Fruit fly (Drosophila melanogaster): Measurements from ENCODE around the gene Adss.

Gene Adss

dm6 chr3R:20818689-20819088, 11.7 kb downstream of the Adss start, which contains the start of gene CG17270 (continued):
- no peak for TF ChIP-seq maf-S (GFP tag; optimal IDR thresholded peaks at IDR 0.05)
- no peak for TF ChIP-seq CG17612 (GFP tag; IDR thresholded peaks at IDR 0.05)

- TF ChIP-seq en (GFP tag; optimal IDR thresholded peaks at IDR 0.05) (no peak), dmrt11E (tag; optimal IDR thresholded peaks at IDR 0.05) (no peak), zfh1 (GFP tag; IDR thresholded peaks at IDR 0.05) (no peak), CG3726 (GFP tag; IDR thresholded peaks at IDR 0.05) (no peak), CG3163 (GFP tag; optimal IDR thresholded peaks at IDR 0.05) (no peak), her (GFP tag; optimal IDR thresholded peaks at IDR 0.05) (no peak), Med (GFP tag) (peak; percentile 57), toy (GFP tag; IDR thresholded peaks at IDR 0.05) (no peak), CG2120 (GFP tag; optimal IDR thresholded peaks at IDR 0.05) (no peak), Stat92E (GFP tag; optimal IDR thresholded peaks at IDR 0.05) (no peak), gsb (GFP tag; IDR thresholded peaks at IDR 0.05) (no peak), ATbp (GFP tag; optimal IDR thresholded peaks at IDR 0.05) (no peak), lov (optimal IDR thresholded peaks at IDR 0.05) (no peak), lov (GFP tag; IDR thresholded peaks at IDR 0.05) (0 out of 3 replicates have a peak, but pooled peaks have one; percentile 14), CG17829 (tag; optimal IDR thresholded peaks at IDR 0.05) (no peak), sr (GFP tag; IDR thresholded peaks at IDR 0.05) (no peak), CG13894 (tag; optimal IDR thresholded peaks at IDR 0.05) (no peak), CG32532 (GFP tag; IDR thresholded peaks at IDR 0.05) (no peak), caup (GFP tag; optimal IDR thresholded peaks at IDR 0.05; ENCODE audit: severe bottlenecking) (no peak), MESR4 (GFP tag; optimal IDR thresholded peaks at IDR 0.05) (no peak), CG34376 (GFP tag; optimal IDR thresholded peaks at IDR 0.05) (no peak), Myb (GFP tag; optimal IDR thresholded peaks at IDR 0.05) (no peak), chinmo (GFP tag; IDR thresholded peaks at IDR 0.05; ENCODE audit: partially characterized antibody) (0 out of 4 replicates have a peak, but pooled peaks have one; percentile 56), Sox102F (GFP tag; optimal IDR thresholded peaks at IDR 0.05) (no peak), Fer2 (tag; optimal IDR thresholded peaks at IDR 0.05) (no peak), CG14050 (GFP tag; IDR thresholded peaks at IDR 0.05) (no peak), Camta (GFP tag; optimal IDR thresholded peaks at IDR 0.05) (no peak), Antp (GFP tag; optimal IDR thresholded peaks at IDR 0.05) (no peak), Mes4 (GFP tag; optimal IDR thresholded peaks at IDR 0.05) (no peak), MBD-R2 (GFP tag; IDR thresholded peaks at IDR 0.05) (peak; percentile 53), slou (GFP tag; optimal IDR thresholded peaks at IDR 0.05) (no peak), ci (GFP tag; IDR thresholded peaks at IDR 0.05) (no peak), CG6791 (GFP tag; IDR thresholded peaks at IDR 0.05; ENCODE audit: partially characterized antibody) (0 out of 3 replicates have a peak, but pooled peaks have one; percentile 7), Gug (GFP tag; IDR thresholded peaks at IDR 0.05) (no peak), CG3065 (GFP tag; optimal IDR thresholded peaks at IDR 0.05) (no peak), dm (GFP tag; optimal IDR thresholded peaks at IDR 0.05) (no peak), sug (tag; optimal IDR thresholded peaks at IDR 0.05) (no peak), CG10979 (tag; optimal IDR thresholded peaks at IDR 0.05) (no peak), CG18619 (GFP tag; optimal IDR thresholded peaks at IDR 0.05) (no peak), onecut (GFP tag; IDR thresholded peaks at IDR 0.05) (peak; percentile 98), schlank (tag; optimal IDR thresholded peaks at IDR 0.05) (no peak), CG10431 (GFP tag; optimal IDR thresholded peaks at IDR 0.05) (no peak), Optix (GFP tag; IDR thresholded peaks at IDR 0.05) (no peak), tio (GFP tag; optimal IDR thresholded peaks at IDR 0.05) (no peak), B-H2 (GFP tag; optimal IDR thresholded peaks at IDR 0.05) (no peak), CG10274 (GFP tag; optimal IDR thresholded peaks at IDR 0.05) (no peak), sim (GFP tag; IDR thresholded peaks at IDR 0.05) (no peak), mirr (GFP tag; optimal IDR thresholded peaks at IDR 0.05) (no peak)
These were observed 12.1 kb downstream of the Adss start for dm6 chr3R:20818237-20818636.
